Worm (Caenorhabditis elegans) whole organism, midembryonic: ENCODE results near the gene R07E4.3.

Source experiments
- T22C8.4 ChIP-seq: fragments of 200-800 bp; sonication (Bioruptor generic); IDR thresholded peaks from 2 replicates; pipeline ENCODE4 v1.3.6; 2022; ENCODE audit warnings: missing genetic modification characterization, missing compliant biosample characterization
- cog-1 ChIP-seq: sonication (generic microtip); optimal IDR thresholded peaks from 2 replicates; lab custom pipeline; 2016; ENCODE audit warnings: missing genetic modification characterization, missing compliant biosample characterization
- flt-1 ChIP-seq: fragments of 200-800 bp; sonication (Bioruptor generic); IDR thresholded peaks from 2 replicates; pipeline ENCODE4 v1.3.6; 2022; ENCODE audit warnings: missing genetic modification characterization, missing compliant biosample characterization
- klf-2 ChIP-seq: fragments of 200-800 bp; sonication (Bioruptor generic); conservative IDR thresholded peaks from 2 replicates; pipeline ENCODE4 v1.3.6; 2022; ENCODE audit warnings: missing genetic modification reagents, missing genetic modification characterization, missing compliant biosample characterization
- med-1 ChIP-seq: sonication (generic microtip); optimal IDR thresholded peaks from 2 replicates; lab custom pipeline; 2017; ENCODE audit warnings: missing genetic modification characterization, mild to moderate bottlenecking, missing compliant biosample characterization, antibody characterized with exemption, missing genetic modification reagents; ENCODE audit not compliant: insufficient read depth
- ref-1 ChIP-seq: fragments of 200-800 bp; sonication (Bioruptor generic); conservative IDR thresholded peaks from 2 replicates; pipeline ENCODE4 v1.3.6; 2022; ENCODE audit warnings: missing genetic modification reagents, missing genetic modification characterization, missing compliant biosample characterization
- tab-1 ChIP-seq: fragments of 200-800 bp; sonication (Bioruptor generic); IDR thresholded peaks from 2 replicates; pipeline ENCODE4 v1.3.6; 2022; ENCODE audit warnings: missing genetic modification characterization, missing compliant biosample characterization
- ztf-23 ChIP-seq: fragments of 200-800 bp; sonication (Bioruptor generic); IDR thresholded peaks from 2 replicates; pipeline ENCODE4 v1.3.6; 2022; ENCODE audit warnings: missing genetic modification reagents, missing genetic modification characterization, missing compliant biosample characterization
- ztf-29 ChIP-seq: fragments of 200-800 bp; sonication (Bioruptor generic); IDR thresholded peaks from 2 replicates; pipeline ENCODE4 v1.3.6; 2022; ENCODE audit warnings: missing genetic modification reagents, missing genetic modification characterization, missing compliant biosample characterization

- no peak for TF ChIP-seq ztf-23
- no peak for TF ChIP-seq cog-1 (tag; lab: Kevin White, UChicago)
- TF ChIP-seq tab-1 (GFP tag; lab: Robert Waterston, UW), result no peak
- TF ChIP-seq T22C8.4 (GFP tag; lab: Robert Waterston, UW), result no peak
- no peak for TF ChIP-seq flt-1 (GFP tag; lab: Robert Waterston, UW)
- no peak for TF ChIP-seq ref-1
- TF ChIP-seq ztf-29 (GFP tag; lab: Robert Waterston, UW), result no peak
- no peak for TF ChIP-seq klf-2
- TF ChIP-seq med-1, result no peak
These were observed 11.9 kb upstream of the R07E4.3 start for ce11 chrX:5941325-5941724.
